Fruit fly (Drosophila melanogaster) Kc167 (cell line): ENCODE data around the gene Wdr62.

Experiments
- Myc ChIP-seq: fragments of >200 bp; optimal IDR thresholded peaks from 2 replicates; lab custom pipeline; 2017; ENCODE audit warnings: missing external identifiers
- Sin3A ChIP-seq: fragments of >200 bp; optimal IDR thresholded peaks from 2 replicates; lab custom pipeline; 2018; ENCODE audit warnings: missing external identifiers
- h ChIP-seq: fragments of >200 bp; optimal IDR thresholded peaks from 3 replicates; lab custom pipeline; 2018; ENCODE audit warnings: missing external identifiers
- insv ChIP-seq: fragments of >200 bp; optimal IDR thresholded peaks from 3 replicates; lab custom pipeline; 2018; ENCODE audit warnings: missing external identifiers
- psq ChIP-seq: fragments of >200 bp; optimal IDR thresholded peaks from 2 replicates; lab custom pipeline; 2017; ENCODE audit warnings: missing external identifiers

DNA sequence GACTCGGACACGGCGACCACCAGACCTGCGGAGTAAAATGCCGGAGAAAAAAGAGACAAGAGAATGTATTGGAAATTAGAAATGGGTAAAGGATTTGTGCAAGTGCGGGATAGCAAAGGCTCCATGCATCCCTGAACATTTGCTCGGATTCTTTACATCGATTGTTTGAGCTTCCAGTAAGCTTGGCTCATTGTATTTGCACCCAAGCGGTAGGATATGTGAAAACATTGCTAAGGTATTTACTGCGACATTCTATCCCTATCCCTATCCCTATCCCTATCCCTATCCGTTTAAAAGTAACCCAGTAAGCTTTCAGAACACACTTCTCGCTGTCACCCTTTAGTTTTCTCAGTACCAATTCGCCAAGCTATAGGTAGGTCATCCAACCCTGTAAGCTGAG is 14.9 kb upstream of the Wdr62 start, which contains the start of gene CG7295:
- no peak for TF ChIP-seq Sin3A (lab: Kevin White, UChicago)
- TF ChIP-seq insv (lab: Kevin White, UChicago) = no peak
- no peak for TF ChIP-seq h (lab: Kevin White, UChicago)
- TF ChIP-seq Myc = no peak
- TF ChIP-seq psq (lab: Kevin White, UChicago) = no peak
